Worm (Caenorhabditis elegans): ENCODE measurements around the gene tmc-1.

ce11 chrX:1120326-1120725 lies 41.7 kb upstream of the tmc-1 start:
- TF ChIP-seq ces-1 (GFP tag; optimal IDR thresholded peaks at IDR 0.05), result peak; percentile 16
- peak in 1 of 2 experiments; percentile 35 for TF ChIP-seq lsy-2 (tag; optimal IDR thresholded peaks at IDR 0.05)
- no peak for TF ChIP-seq ceh-44 (GFP tag; IDR thresholded peaks at IDR 0.05)
- TF ChIP-seq daf-8 (GFP tag; IDR thresholded peaks at IDR 0.05), result no peak
- TF ChIP-seq ama-1 (optimal IDR thresholded peaks at IDR 0.05), result no peak
- TF ChIP-seq zag-1 (tag; optimal IDR thresholded peaks at IDR 0.05), result no peak
- TF ChIP-seq madf-5 (GFP tag; IDR thresholded peaks at IDR 0.05), result no peak
- no peak for TF ChIP-seq snpc-4 (tag; optimal IDR thresholded peaks at IDR 0.05)
- TF ChIP-seq arid-1 (GFP tag; conservative IDR thresholded peaks at IDR 0.05), result no peak
- TF ChIP-seq sdz-12 (GFP tag; optimal IDR thresholded peaks at IDR 0.05), result no peak
- TF ChIP-seq nhr-41 (GFP tag; IDR thresholded peaks at IDR 0.05), result no peak

Data from whole organism, L4 larva.